Worm (Caenorhabditis elegans) whole organism, young adult: Measurements from ENCODE around the gene ZK938.11.

Experiments used
- C06A6.2 ChIP-seq: fragments of 200-800 bp; sonication (Bioruptor generic); conservative IDR thresholded peaks from 2 replicates; pipeline ENCODE4 v1.3.6; 2022; ENCODE audit warnings: missing genetic modification characterization, missing compliant biosample characterization
- F57C9.4 ChIP-seq: sonication (generic microtip); optimal IDR thresholded peaks from 2 replicates; lab custom pipeline; 2017; ENCODE audit warnings: mild to moderate bottlenecking, missing genetic modification characterization, missing compliant biosample characterization
- Y79H2A.3 ChIP-seq: fragments of 200-800 bp; sonication (Bioruptor generic); conservative IDR thresholded peaks from 2 replicates; pipeline ENCODE4 v1.3.6; 2022; ENCODE audit warnings: missing genetic modification reagents, missing genetic modification characterization, missing compliant biosample characterization
- bed-2 ChIP-seq: fragments of 200-800 bp; sonication (Bioruptor generic); IDR thresholded peaks from 2 replicates; pipeline ENCODE4 v1.3.6; 2022; ENCODE audit warnings: missing genetic modification reagents, missing genetic modification characterization, missing compliant biosample characterization
- dpl-1 ChIP-seq: fragments of 150-350 bp; optimal IDR thresholded peaks from 2 replicates; lab custom pipeline; 2014; ENCODE audit warnings: missing biosample characterization, missing genetic modification reagents, missing genetic modification characterization
- egrh-3 ChIP-seq: fragments of 200-800 bp; sonication (Bioruptor generic); IDR thresholded peaks from 2 replicates; pipeline ENCODE4 v1.3.6; 2022; ENCODE audit warnings: missing genetic modification reagents, missing genetic modification characterization, missing compliant biosample characterization
- lin-35 ChIP-seq, 3 experiments: fragments of 150-350 bp in 2 of 3; sonication (generic microtip) in 1 of 3; optimal IDR thresholded peaks; 2 replicates each; lab custom pipeline; 2014 to 2018; ENCODE audit warnings: missing biosample characterization in 3 of 3, missing genetic modification characterization in 3 of 3, missing genetic modification reagents in 3 of 3
- madf-3 ChIP-seq: fragments of 200-800 bp; sonication (Bioruptor generic); IDR thresholded peaks from 2 replicates; pipeline ENCODE4 v1.3.6; 2022; ENCODE audit warnings: missing genetic modification reagents, missing genetic modification characterization, missing compliant biosample characterization
- mel-28 ChIP-seq: sonication (generic microtip); optimal IDR thresholded peaks from 2 replicates; lab custom pipeline; 2016; ENCODE audit warnings: borderline replicate concordance, mild to moderate bottlenecking, missing genetic modification characterization, missing compliant biosample characterization
- snpc-3.4 ChIP-seq: sonication (generic microtip); optimal IDR thresholded peaks from 2 replicates; lab custom pipeline; 2017; ENCODE audit warnings: missing genetic modification characterization, mild to moderate bottlenecking, missing compliant biosample characterization, antibody characterized with exemption, moderate library complexity, missing genotype, missing genetic modification reagents
- somi-1 ChIP-seq: fragments of 200-800 bp; sonication (Bioruptor generic); optimal IDR thresholded peaks from 2 replicates; lab custom pipeline; 2018; ENCODE audit warnings: mild to moderate bottlenecking, missing genetic modification characterization, missing compliant biosample characterization
- unc-62 ChIP-seq: fragments of 150-350 bp; optimal IDR thresholded peaks from 2 replicates; lab custom pipeline; 2014; ENCODE audit warnings: missing biosample characterization, missing genetic modification reagents, missing genetic modification characterization

ce11 chrII:9862147-9862546 is 21.9 kb upstream of the ZK938.11 start, which contains the start of gene C08H9.18:
- TF ChIP-seq madf-3 (GFP tag; lab: Robert Waterston, UW) (no peak), lin-35 (GFP tag; optimal IDR thresholded peaks at IDR 0.05; lab: Kevin White, UChicago) (no peak), Y79H2A.3 (GFP tag; lab: Robert Waterston, UW) (no peak), F57C9.4 (tag; lab: Kevin White, UChicago) (no peak), unc-62 (no peak), snpc-3.4 (tag; lab: Kevin White, UChicago) (no peak), egrh-3 (no peak), mel-28 (no peak), somi-1 (GFP tag; lab: Kevin White, UChicago) (no peak), C06A6.2 (GFP tag; lab: Robert Waterston, UW) (no peak), dpl-1 (no peak), bed-2 (GFP tag; lab: Robert Waterston, UW) (no peak)
